Worm (Caenorhabditis elegans): ENCODE results near the gene stau-1.

The stau-1 gene

DNA sequence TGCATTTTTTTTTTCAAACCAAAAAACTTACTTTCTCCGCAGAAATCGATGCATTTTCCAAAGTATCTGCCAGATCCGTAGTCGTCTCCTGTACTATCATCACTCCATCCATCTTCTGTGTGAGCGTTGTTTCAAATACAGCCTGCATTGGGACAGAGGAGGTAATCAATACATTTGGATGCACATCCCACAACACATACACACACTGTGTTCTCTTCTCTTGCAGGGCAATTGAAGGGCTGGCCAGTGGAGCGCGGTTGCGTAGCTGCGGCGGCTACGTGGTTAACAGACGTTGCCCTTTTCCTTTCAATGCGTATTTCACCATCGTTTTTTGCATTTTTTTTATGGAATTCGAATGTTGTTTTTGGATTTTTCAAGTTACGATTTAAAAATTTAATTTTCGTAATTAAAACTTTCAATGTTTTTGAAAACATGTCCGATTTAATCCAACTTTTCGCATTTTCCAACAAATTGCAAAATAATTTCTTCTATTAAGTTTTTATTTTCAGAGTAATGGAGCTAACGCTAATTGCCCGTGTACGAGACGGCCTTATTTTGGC, at the start of gene stau-1, which contains the start of gene sec-22:
Gene stau-1 (minus strand): TSS at position 248 of the 560 bp plus-strand sequence.
Gene sec-22 (plus strand): TSS at position 510 of the 560 bp plus-strand sequence.
- TF ChIP-seq nhr-12 (tag; optimal IDR thresholded peaks at IDR 0.05) (no peak), mdl-1 (tag; optimal IDR thresholded peaks at IDR 0.05) (no peak), nhr-71 (tag; optimal IDR thresholded peaks at IDR 0.05) (peak; percentile 21), unc-86 (tag; optimal IDR thresholded peaks at IDR 0.05) (no peak), xbp-1 (tag; optimal IDR thresholded peaks at IDR 0.05) (peak; percentile 20), lsy-2 (tag; optimal IDR thresholded peaks at IDR 0.05) (peak in 1 of 2 experiments; percentile 40), lin-15B (tag; optimal IDR thresholded peaks at IDR 0.05) (no peak), isw-1 (GFP tag; IDR thresholded peaks at IDR 0.05) (no peak), C16A3.4 (tag; optimal IDR thresholded peaks at IDR 0.05) (peak; percentile 5), tbx-2 (tag; optimal IDR thresholded peaks at IDR 0.05) (no peak), vab-15 (tag; optimal IDR thresholded peaks at IDR 0.05) (peak; percentile 33), sox-4 (tag; optimal IDR thresholded peaks at IDR 0.05) (no peak), lin-35 (GFP tag; optimal IDR thresholded peaks at IDR 0.05) (peak; percentile 23 to 46), nhr-77 (tag; optimal IDR thresholded peaks at IDR 0.05) (no peak), irx-1 (tag; optimal IDR thresholded peaks at IDR 0.05) (no peak), rnt-1 (tag; optimal IDR thresholded peaks at IDR 0.05) (peak; percentile 34), unc-98 (GFP tag; IDR thresholded peaks at IDR 0.05) (no peak), skn-1 (tag; optimal IDR thresholded peaks at IDR 0.05) (peak; percentile 65), unc-130 (tag; optimal IDR thresholded peaks at IDR 0.05) (no peak), dpl-1 (GFP tag; optimal IDR thresholded peaks at IDR 0.05) (peak in 2 of 3 experiments; percentile 3 to 33), blmp-1 (tag; optimal IDR thresholded peaks at IDR 0.05) (peak; percentile 70), ztf-11 (tag; optimal IDR thresholded peaks at IDR 0.05) (no peak), lin-14 (GFP tag; optimal IDR thresholded peaks at IDR 0.05) (peak; percentile 75), snu-23 (GFP tag; optimal IDR thresholded peaks at IDR 0.05) (peak; percentile 47), hlh-4 (tag; optimal IDR thresholded peaks at IDR 0.05) (no peak), elt-2 (tag; optimal IDR thresholded peaks at IDR 0.05) (no peak), ceh-63 (GFP tag; optimal IDR thresholded peaks at IDR 0.05) (no peak), nhr-85 (tag) (no peak), unc-30 (tag; optimal IDR thresholded peaks at IDR 0.05) (no peak), efl-1 (optimal IDR thresholded peaks at IDR 0.05) (peak in 1 of 2 experiments; percentile 21), efl-1 (GFP tag; optimal IDR thresholded peaks at IDR 0.05 in 1 of 2) (no peak), nhr-28 (tag; optimal IDR thresholded peaks at IDR 0.05) (no peak), ceh-82 (tag; optimal IDR thresholded peaks at IDR 0.05) (peak in 1 of 3 experiments; percentile 33), F16B12.6 (tag; optimal IDR thresholded peaks at IDR 0.05) (no peak), elt-3 (tag; optimal IDR thresholded peaks at IDR 0.05) (no peak)

DNA sequence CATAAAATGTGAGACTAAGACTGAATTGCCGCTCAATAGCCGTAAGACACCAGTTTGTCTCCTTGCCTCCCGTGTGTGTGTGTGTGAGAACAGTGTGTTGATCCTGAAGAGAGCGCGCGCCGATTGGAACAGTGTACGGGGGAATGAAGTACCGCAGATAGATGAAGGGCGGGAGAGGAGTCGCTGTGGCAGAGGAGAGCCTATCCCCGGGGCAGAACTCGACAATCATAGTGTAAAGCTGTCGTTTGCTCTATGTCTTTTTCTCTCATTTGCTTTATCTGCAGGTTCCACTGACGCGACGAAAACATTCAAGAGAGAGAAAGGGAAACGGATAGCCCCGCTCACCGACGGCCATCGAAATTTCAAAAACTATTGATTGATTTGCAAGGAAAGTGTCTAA, 46.8 kb upstream of the stau-1 start:
- no peak for TF ChIP-seq nhr-47 (tag; optimal IDR thresholded peaks at IDR 0.05)
- TF ChIP-seq nhr-19 (GFP tag; conservative IDR thresholded peaks at IDR 0.05): peak; percentile 17; the same call in 1 of the 2 replicates
- no peak for TF ChIP-seq hlh-4 (tag; optimal IDR thresholded peaks at IDR 0.05)
- peak; percentile 63 for TF ChIP-seq lin-14 (GFP tag; optimal IDR thresholded peaks at IDR 0.05)
- TF ChIP-seq nhr-20 (tag; optimal IDR thresholded peaks at IDR 0.05): no peak
- no peak for TF ChIP-seq nhr-90 (tag; optimal IDR thresholded peaks at IDR 0.05; ENCODE audit: poor library complexity)
- TF ChIP-seq nhr-71 (tag; optimal IDR thresholded peaks at IDR 0.05): peak; percentile 17
- TF ChIP-seq lsy-2 (tag; optimal IDR thresholded peaks at IDR 0.05): peak in 1 of 2 experiments; percentile 10
- peak; percentile 16 for TF ChIP-seq skn-1 (tag; optimal IDR thresholded peaks at IDR 0.05)
- TF ChIP-seq unc-62 (GFP tag; optimal IDR thresholded peaks at IDR 0.05): no peak
- peak; percentile 7 for TF ChIP-seq snu-23 (GFP tag; optimal IDR thresholded peaks at IDR 0.05)
- TF ChIP-seq hlh-17 (GFP tag; optimal IDR thresholded peaks at IDR 0.05; ENCODE audit: borderline replicate concordance): no peak
- peak; percentile 59 for TF ChIP-seq rnt-1 (tag; optimal IDR thresholded peaks at IDR 0.05)
- TF ChIP-seq mdl-1 (tag; optimal IDR thresholded peaks at IDR 0.05): peak in 1 of 2 experiments; percentile 2
- peak; percentile 44 for TF ChIP-seq dsc-1 (tag; optimal IDR thresholded peaks at IDR 0.05)
- TF ChIP-seq unc-30 (tag; optimal IDR thresholded peaks at IDR 0.05): no peak
- TF ChIP-seq mab-9 (GFP tag; IDR thresholded peaks at IDR 0.05): no peak
- TF ChIP-seq swsn-7 (tag; optimal IDR thresholded peaks at IDR 0.05): no peak
- TF ChIP-seq vab-15 (tag; optimal IDR thresholded peaks at IDR 0.05): no peak
